Worm (Caenorhabditis elegans): ENCODE data around the gene htp-1.

The htp-1 gene

ce11 chrIV:5391507-5392057 is at the start of gene htp-1, which contains the start of gene ZK616.5:
Gene htp-1, minus strand, starts transcription at chrIV:5391557.
Gene ZK616.5, plus strand, starts transcription at chrIV:5391929.
- TF ChIP-seq pha-4 (GFP tag; IDR thresholded peaks at IDR 0.05) (no peak), pha-4 (tag; optimal IDR thresholded peaks at IDR 0.05) (no peak), pqm-1 (tag; optimal IDR thresholded peaks at IDR 0.05) (no peak), mxl-2 (GFP tag; conservative IDR thresholded peaks at IDR 0.05) (no peak), ceh-28 (tag; optimal IDR thresholded peaks at IDR 0.05) (no peak)

ce11 chrIV:5438705-5439104 is 47.3 kb upstream of the htp-1 start, which contains the start of gene mgl-3:
Gene mgl-3, plus strand, starts transcription at chrIV:5439005.
- TF ChIP-seq F10B5.3 (tag; optimal IDR thresholded peaks at IDR 0.05): no peak
- TF ChIP-seq lim-7 (GFP tag; IDR thresholded peaks at IDR 0.05): no peak
- no peak for TF ChIP-seq T26A8.4 (GFP tag; IDR thresholded peaks at IDR 0.05)
- TF ChIP-seq mep-1 (tag; optimal IDR thresholded peaks at IDR 0.05): no peak
- no peak for TF ChIP-seq attf-4 (tag; optimal IDR thresholded peaks at IDR 0.05)
- no peak for TF ChIP-seq lir-3 (tag; optimal IDR thresholded peaks at IDR 0.05)
- no peak for TF ChIP-seq lin-15B (tag; optimal IDR thresholded peaks at IDR 0.05)
- no peak for TF ChIP-seq madf-5 (GFP tag; IDR thresholded peaks at IDR 0.05)
- no peak for TF ChIP-seq lin-38 (GFP tag; IDR thresholded peaks at IDR 0.05)
- no peak for TF ChIP-seq ceh-62 (tag; optimal IDR thresholded peaks at IDR 0.05)
- TF ChIP-seq snpc-4 (tag; optimal IDR thresholded peaks at IDR 0.05): no peak
- no peak for TF ChIP-seq daf-16 (GFP tag; optimal IDR thresholded peaks at IDR 0.05)
- no peak for TF ChIP-seq daf-16 (tag; optimal IDR thresholded peaks at IDR 0.05)
- no peak for TF ChIP-seq ama-1 (optimal IDR thresholded peaks at IDR 0.05)
- TF ChIP-seq dmd-8 (GFP tag; IDR thresholded peaks at IDR 0.05): no peak

ce11 chrIV:5419122-5419521 is 27.8 kb upstream of the htp-1 start, which contains the start of gene ehn-3:
Gene ehn-3, minus strand, starts transcription at chrIV:5419222.
- no peak for TF ChIP-seq egl-27 (tag; optimal IDR thresholded peaks at IDR 0.05)
- no peak for TF ChIP-seq daf-8 (GFP tag; IDR thresholded peaks at IDR 0.05)
- no peak for TF ChIP-seq daf-19 (GFP tag; conservative IDR thresholded peaks at IDR 0.05)
- TF ChIP-seq nhr-102 (tag; optimal IDR thresholded peaks at IDR 0.05): no peak
- no peak for TF ChIP-seq Y5F2A.4 (GFP tag; optimal IDR thresholded peaks at IDR 0.05)
- TF ChIP-seq ceh-32 (tag; optimal IDR thresholded peaks at IDR 0.05; ENCODE audit: poor library complexity): no peak
- TF ChIP-seq mxl-3 (GFP tag; optimal IDR thresholded peaks at IDR 0.05): no peak
- TF ChIP-seq nhr-48 (tag; optimal IDR thresholded peaks at IDR 0.05): no peak
- no peak for TF ChIP-seq nhr-42 (GFP tag; IDR thresholded peaks at IDR 0.05)
- TF ChIP-seq nhr-25 (tag; optimal IDR thresholded peaks at IDR 0.05; ENCODE audit: borderline replicate concordance, insufficient read depth): no peak
- TF ChIP-seq spr-3 (GFP tag; optimal IDR thresholded peaks at IDR 0.05): no peak

ce11 chrIV:5415696-5416095 is 24.3 kb upstream of the htp-1 start, which contains the start of gene spp-7:
Gene spp-7, minus strand, starts transcription at chrIV:5415796.
- no peak for TF ChIP-seq skn-1 (tag; optimal IDR thresholded peaks at IDR 0.05)
- no peak for TF ChIP-seq pqm-1 (tag; optimal IDR thresholded peaks at IDR 0.05)
- no peak for TF ChIP-seq nhr-76 (tag; optimal IDR thresholded peaks at IDR 0.05)
- TF ChIP-seq mxl-2 (GFP tag; conservative IDR thresholded peaks at IDR 0.05): no peak
- no peak for TF ChIP-seq zip-2 (tag; optimal IDR thresholded peaks at IDR 0.05)
- no peak for TF ChIP-seq ceh-32 (tag; optimal IDR thresholded peaks at IDR 0.05; ENCODE audit: poor library complexity)
- TF ChIP-seq ceh-20 (GFP tag; IDR thresholded peaks at IDR 0.05): no peak
- no peak for TF ChIP-seq daf-19 (GFP tag; conservative IDR thresholded peaks at IDR 0.05)

All from whole organism, L4 larva.